Worm (Caenorhabditis elegans): Measurements from ENCODE around the gene srd-33.

- TF ChIP-seq snpc-4 (tag; optimal IDR thresholded peaks at IDR 0.05) (no peak), nhr-77 (tag; optimal IDR thresholded peaks at IDR 0.05) (no peak), nhr-23 (tag; optimal IDR thresholded peaks at IDR 0.05) (no peak), ceh-28 (tag; optimal IDR thresholded peaks at IDR 0.05) (no peak), nhr-43 (tag; optimal IDR thresholded peaks at IDR 0.05; ENCODE audit: poor library complexity, severe bottlenecking) (no peak)
Observed at ce11 chrV:4857561-4857960, 14.5 kb upstream of the srd-33 start.
